Fruit fly (Drosophila melanogaster): ENCODE measurements around the gene Psn.

DNA sequence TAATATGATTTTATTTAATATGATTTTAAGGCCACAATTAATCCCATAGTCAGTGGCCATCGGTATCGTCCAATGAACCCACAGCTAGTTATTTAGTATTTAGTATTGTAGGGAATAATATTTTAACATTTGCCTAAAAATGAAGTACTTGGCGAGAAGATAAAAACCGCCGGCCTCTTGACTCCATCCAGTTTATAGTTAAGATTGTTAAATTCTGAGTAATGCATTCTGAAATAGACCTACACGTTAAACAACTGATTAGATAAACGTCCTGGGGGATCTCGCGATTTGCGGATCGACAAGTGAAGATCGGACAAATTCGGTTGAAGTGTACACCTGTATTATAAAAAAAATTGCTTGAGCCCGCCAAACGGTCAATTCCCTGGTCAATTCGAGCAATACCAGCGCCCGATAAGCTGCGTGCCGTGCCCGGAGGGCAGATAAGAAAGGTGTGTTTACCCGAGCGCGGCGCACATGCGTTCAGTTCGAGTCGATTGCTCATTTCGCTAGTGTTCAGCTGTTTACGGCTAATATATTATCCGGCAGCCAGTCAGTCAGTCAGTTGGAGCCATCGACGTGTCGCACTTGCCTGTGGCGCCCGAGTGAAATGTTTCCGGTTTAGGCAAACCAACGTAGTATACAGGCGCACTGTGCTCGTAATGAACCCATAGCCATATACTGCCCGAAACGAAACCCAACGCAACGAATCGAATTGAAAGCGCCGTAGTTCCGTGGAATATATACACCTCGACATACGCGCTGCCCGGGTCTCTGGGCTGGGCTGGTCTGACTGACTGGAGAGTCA lies 45.0 kb upstream of the Psn start:
- no peak for TF ChIP-seq insv (optimal IDR thresholded peaks at IDR 0.05)
- TF ChIP-seq h (optimal IDR thresholded peaks at IDR 0.05), result no peak
- TF ChIP-seq psq (optimal IDR thresholded peaks at IDR 0.05), result no peak
- no peak for TF ChIP-seq Sin3A (optimal IDR thresholded peaks at IDR 0.05)
- no peak for TF ChIP-seq ttk (optimal IDR thresholded peaks at IDR 0.05)
